Fruit fly (Drosophila melanogaster) ovary, adult (tissue): ENCODE measurements around the gene Kcmf1.

Source experiments
- CG17801 ChIP-seq: fragments of 200-800 bp; optimal IDR thresholded peaks from 2 replicates; lab custom pipeline; 2019; ENCODE audit warnings: missing biosample characterization, mild to moderate bottlenecking, missing genetic modification characterization, moderate library complexity; ENCODE audit not compliant: partially characterized antibody

Gene Kcmf1

DNA sequence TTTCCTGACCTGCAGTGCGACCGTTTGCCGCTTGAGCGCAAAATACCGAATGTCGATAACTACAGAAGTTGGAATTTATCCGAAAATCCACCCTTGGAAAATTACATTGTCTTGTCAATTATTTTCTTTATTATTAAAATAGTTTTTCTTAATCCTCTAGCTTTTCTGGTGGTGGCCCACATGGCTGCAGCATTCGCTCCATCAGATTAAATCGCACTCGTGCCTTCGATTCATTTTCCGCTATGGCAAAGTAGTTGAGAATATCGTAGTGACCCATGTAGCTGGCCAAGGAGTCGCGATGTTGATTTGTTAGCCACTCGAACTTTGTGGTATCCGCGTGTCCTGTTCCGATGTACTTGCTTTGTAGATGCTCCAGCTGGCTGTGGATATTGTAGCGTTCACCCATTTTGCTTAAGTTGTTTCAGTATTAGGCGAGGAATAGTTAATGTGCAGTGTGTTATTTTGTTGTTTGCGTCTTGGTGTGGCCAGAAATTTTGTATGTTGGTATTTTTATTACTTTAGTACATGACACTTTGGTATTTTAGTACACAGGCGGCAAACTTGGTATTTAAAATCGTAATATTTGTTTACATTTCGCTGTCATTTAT lies at the start of gene Kcmf1, which contains the start of the genes Sf3b5 and CG11986:
Gene Kcmf1 (minus strand): TSS at position 51 of the 608 bp plus-strand sequence.
Gene Sf3b5 (minus strand): TSS at position 483 of the 608 bp plus-strand sequence.
Gene CG11986 (plus strand): TSS at position 588 of the 608 bp plus-strand sequence.
- TF ChIP-seq CG17801 (GFP tag; lab: Kevin White, UChicago) = no peak

dm6 chr3R:9062756-9063155 lies 48.0 kb upstream of the Kcmf1 start:
- no peak for TF ChIP-seq CG17801 (GFP tag; lab: Kevin White, UChicago)

- TF ChIP-seq CG17801 (GFP tag; lab: Kevin White, UChicago) = peak; percentile 98
These were observed 42.8 kb upstream of the Kcmf1 start for dm6 chr3R:9057398-9058058.

- no peak for TF ChIP-seq CG17801 (GFP tag; lab: Kevin White, UChicago)
These were observed 42.3 kb upstream of the Kcmf1 start for dm6 chr3R:9057032-9057397.

- TF ChIP-seq CG17801 (GFP tag; lab: Kevin White, UChicago) = no peak
These were observed 41.8 kb upstream of the Kcmf1 start for dm6 chr3R:9056409-9057031.

dm6 chr3R:9055119-9056105 lies 40.7 kb upstream of the Kcmf1 start:
- peak; percentile 94 for TF ChIP-seq CG17801 (GFP tag; lab: Kevin White, UChicago)

DNA sequence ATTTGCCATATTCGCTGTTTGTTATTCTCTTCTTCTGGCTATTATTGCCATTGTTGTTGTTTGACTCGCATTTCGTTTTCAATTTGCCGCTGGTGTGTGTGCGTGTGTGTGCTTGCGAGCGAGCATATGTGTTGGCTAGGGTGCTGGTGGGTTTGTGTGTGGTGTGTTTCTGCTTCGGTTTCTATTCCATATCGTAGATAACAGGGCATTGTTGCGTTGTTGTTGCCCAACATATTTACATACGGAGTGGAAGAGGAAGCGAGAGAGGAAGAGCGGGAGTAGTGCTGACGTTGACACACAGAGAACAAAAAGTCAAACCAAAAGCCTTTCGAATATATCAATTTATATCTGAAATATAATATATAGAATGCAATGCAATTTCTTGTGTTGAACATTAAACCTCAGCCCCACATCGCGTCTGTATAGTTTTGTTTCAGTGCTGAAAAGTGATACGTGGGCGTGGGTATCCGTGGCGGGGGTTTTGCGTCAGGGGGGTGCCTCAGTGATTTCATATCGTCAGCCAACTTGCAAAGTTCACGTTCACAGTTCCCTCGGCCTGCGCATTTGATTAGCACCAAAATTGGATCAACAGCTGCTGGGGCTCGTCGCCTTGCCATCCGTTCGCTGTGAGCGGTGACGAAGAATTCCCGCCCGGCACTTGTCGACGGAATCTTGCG lies 39.9 kb upstream of the Kcmf1 start:
- peak; percentile 25 for TF ChIP-seq CG17801 (GFP tag; lab: Kevin White, UChicago)

DNA sequence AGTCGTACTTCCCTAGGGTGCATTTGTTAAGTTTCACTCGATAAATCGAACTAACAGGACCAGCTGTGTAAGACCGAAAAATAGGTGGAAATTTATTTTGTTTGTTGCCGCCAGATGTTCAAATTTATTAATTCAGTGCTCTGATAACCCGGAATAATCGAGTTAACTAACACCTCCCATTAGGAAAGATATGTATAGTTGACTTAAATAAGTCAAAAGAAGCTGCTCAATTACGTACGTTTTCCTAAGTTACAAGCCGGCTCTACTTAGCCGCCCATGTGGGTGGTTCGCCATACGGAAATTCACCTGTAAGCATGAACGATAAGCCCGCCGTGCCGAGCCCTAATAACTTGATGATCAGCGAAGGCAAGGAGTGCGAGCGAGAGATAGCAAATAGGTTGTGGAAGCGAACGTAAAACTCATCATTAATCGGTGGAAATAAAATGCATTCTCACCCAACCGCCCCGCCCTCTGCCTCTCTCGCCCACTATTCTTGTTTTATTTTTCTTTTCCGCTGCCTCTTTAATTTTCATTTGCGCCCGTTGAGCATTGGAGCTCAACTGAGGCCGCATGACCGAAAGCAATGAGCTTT lies 39.2 kb upstream of the Kcmf1 start:
- TF ChIP-seq CG17801 (GFP tag; lab: Kevin White, UChicago) = no peak

DNA sequence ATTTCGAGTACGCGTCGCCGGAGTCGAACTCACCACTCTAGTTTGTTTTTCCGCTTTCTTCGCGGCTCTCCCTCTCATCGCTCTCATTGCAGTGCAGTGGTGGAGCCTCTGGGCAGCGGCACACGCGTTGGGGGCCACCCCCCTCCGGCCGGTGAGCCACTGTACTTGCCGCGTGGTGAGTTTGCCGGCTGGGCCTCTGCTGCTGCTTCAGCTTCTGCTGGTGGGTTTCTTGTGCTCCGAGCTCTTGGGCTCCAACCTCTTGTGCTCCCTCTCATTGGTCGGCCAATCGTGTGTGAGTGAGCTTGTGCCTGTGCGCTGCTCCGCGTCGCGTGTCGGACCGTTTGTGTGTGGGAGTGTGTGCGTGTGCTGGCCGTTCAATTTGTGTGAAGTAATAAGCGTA lies 38.3 kb upstream of the Kcmf1 start:
- TF ChIP-seq CG17801 (GFP tag; lab: Kevin White, UChicago) = peak; percentile 42

DNA sequence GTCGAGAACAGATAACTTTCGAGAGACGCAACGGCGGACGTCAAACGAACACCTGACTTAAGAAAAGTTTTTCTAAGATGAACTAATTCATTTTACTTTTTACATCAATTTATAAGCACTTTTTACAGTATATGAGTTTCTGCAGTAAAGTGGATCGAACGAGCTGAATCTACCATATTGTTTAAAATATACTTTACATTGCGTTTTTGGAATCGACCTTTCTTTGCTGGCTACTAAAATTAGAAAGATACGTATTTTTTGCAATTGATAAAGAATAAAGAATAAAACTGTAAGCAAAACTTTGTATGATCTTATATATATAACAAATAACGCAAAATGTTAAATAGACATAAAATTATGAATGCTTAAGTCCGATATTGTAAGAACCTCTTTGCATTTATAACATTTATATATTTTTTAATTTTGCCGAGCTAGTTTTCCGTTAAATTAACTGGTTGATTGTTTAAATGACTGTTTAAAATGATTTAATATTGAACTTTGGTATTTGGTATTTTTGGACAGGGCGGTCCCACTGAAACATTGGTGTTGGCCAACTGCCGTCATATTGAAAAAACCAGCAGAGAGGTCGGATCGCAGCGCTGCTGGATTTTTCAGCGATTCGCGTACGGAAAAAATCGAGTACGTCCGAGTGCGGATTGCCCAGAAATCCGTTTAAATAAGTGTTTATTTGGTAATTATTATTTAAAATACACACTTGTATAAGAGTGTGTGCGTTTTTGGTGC lies 37.4 kb upstream of the Kcmf1 start, which contains the start of gene Kdm2:
Gene Kdm2 (plus strand): TSS at position 559 of the 744 bp plus-strand sequence.
- peak; percentile 51 for TF ChIP-seq CG17801 (GFP tag; lab: Kevin White, UChicago)

DNA sequence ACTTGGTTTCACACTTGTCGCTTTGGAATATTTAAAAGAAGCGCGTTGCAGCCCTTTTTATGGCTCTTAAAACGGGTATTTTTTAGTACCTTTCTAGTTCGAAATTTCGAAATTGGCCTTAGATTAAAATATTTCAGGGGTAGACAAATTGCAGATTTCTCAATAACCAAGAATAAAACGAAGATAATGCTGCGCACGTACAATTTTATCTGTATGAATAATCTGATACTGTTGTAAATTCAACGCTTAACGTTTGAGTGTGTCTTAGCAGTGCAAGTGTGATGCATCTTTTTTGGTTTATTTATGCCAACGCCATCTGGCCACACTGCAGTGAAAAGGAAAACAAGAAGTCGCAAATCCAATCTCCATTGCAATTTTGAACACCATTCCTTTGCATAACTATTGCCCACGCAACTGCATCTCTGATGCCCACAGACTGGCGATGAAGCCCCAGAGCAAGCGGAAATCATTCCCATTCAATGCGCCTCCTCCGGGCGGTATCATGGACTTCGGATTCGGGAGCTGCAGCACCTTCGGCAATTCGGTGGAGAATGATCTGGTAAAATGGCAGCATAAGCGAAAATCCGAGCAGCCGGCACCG lies 35.9 kb upstream of the Kcmf1 start, which contains the start of gene Nmdmc:
Gene Nmdmc (minus strand): TSS at position 37 of the 601 bp plus-strand sequence.
- TF ChIP-seq CG17801 (GFP tag; lab: Kevin White, UChicago) = no peak
